Worm (Caenorhabditis elegans): Measurements from ENCODE around the gene C18D11.10.

C18D11.10 gene

ce11 chrIII:11829062-11829461 is 21.5 kb downstream of the C18D11.10 start:
- TF ChIP-seq Y55F3AM.14 (GFP tag; optimal IDR thresholded peaks at IDR 0.05): no peak
- no peak for TF ChIP-seq ZK546.5 (tag; optimal IDR thresholded peaks at IDR 0.05)
- TF ChIP-seq alr-1 (tag; optimal IDR thresholded peaks at IDR 0.05): no peak
- TF ChIP-seq unc-62 (GFP tag; optimal IDR thresholded peaks at IDR 0.05): no peak
- no peak for TF ChIP-seq lsy-2 (tag; optimal IDR thresholded peaks at IDR 0.05)
- TF ChIP-seq dmd-4 (tag; optimal IDR thresholded peaks at IDR 0.05): no peak
- no peak for TF ChIP-seq sma-9 (GFP tag; optimal IDR thresholded peaks at IDR 0.05)
- no peak for TF ChIP-seq sma-9 (tag; optimal IDR thresholded peaks at IDR 0.05)
- TF ChIP-seq nhr-10 (tag; optimal IDR thresholded peaks at IDR 0.05): no peak
- TF ChIP-seq nhr-129 (tag; optimal IDR thresholded peaks at IDR 0.05): no peak
- no peak for TF ChIP-seq ceh-82 (tag; optimal IDR thresholded peaks at IDR 0.05)
- no peak for TF ChIP-seq unc-39 (tag; optimal IDR thresholded peaks at IDR 0.05)
- no peak for TF ChIP-seq zag-1 (tag; optimal IDR thresholded peaks at IDR 0.05)
- no peak for TF ChIP-seq R02D3.7 (tag; optimal IDR thresholded peaks at IDR 0.05)
- no peak for TF ChIP-seq unc-55 (GFP tag; optimal IDR thresholded peaks at IDR 0.05)
- TF ChIP-seq lin-11 (tag; optimal IDR thresholded peaks at IDR 0.05): no peak
- TF ChIP-seq nhr-25 (tag; optimal IDR thresholded peaks at IDR 0.05): no peak

- TF ChIP-seq ceh-82 (tag; optimal IDR thresholded peaks at IDR 0.05) (no peak), nhr-23 (tag; optimal IDR thresholded peaks at IDR 0.05) (no peak), dmd-4 (tag; optimal IDR thresholded peaks at IDR 0.05) (no peak), ama-1 (optimal IDR thresholded peaks at IDR 0.05) (no peak), ztf-1 (GFP tag; conservative IDR thresholded peaks at IDR 0.05) (no peak), lin-11 (tag; optimal IDR thresholded peaks at IDR 0.05) (no peak), mdl-1 (tag; optimal IDR thresholded peaks at IDR 0.05) (no peak), peb-1 (tag; optimal IDR thresholded peaks at IDR 0.05) (no peak), nhr-12 (tag; optimal IDR thresholded peaks at IDR 0.05) (no peak), lin-39 (tag; optimal IDR thresholded peaks at IDR 0.05) (no peak), F13H6.1 (tag; optimal IDR thresholded peaks at IDR 0.05) (no peak)
These were observed 22.2 kb downstream of the C18D11.10 start for ce11 chrIII:11829585-11830195.

ce11 chrIII:11830522-11831489 is 23.3 kb downstream of the C18D11.10 start:
- TF ChIP-seq mbf-1 (tag; optimal IDR thresholded peaks at IDR 0.05) (no peak), crh-2 (tag; optimal IDR thresholded peaks at IDR 0.05) (no peak), lsy-2 (tag; optimal IDR thresholded peaks at IDR 0.05) (peak in 1 of 2 experiments; percentile 3)

- TF ChIP-seq crh-2 (tag; optimal IDR thresholded peaks at IDR 0.05): no peak
- no peak for TF ChIP-seq mab-5 (tag; optimal IDR thresholded peaks at IDR 0.05)
- TF ChIP-seq skn-1 (tag; optimal IDR thresholded peaks at IDR 0.05): no peak
- TF ChIP-seq nhr-21 (tag; optimal IDR thresholded peaks at IDR 0.05): no peak
- no peak for TF ChIP-seq ceh-16 (tag; optimal IDR thresholded peaks at IDR 0.05)
These were observed 25.9 kb downstream of the C18D11.10 start for ce11 chrIII:11833449-11833848.

ce11 chrIII:11834168-11834567 is 26.6 kb downstream of the C18D11.10 start:
- peak; percentile 44 for TF ChIP-seq sem-4 (tag; optimal IDR thresholded peaks at IDR 0.05)
- no peak for TF ChIP-seq alr-1 (tag; optimal IDR thresholded peaks at IDR 0.05)
- no peak for TF ChIP-seq Y55F3AM.14 (GFP tag; optimal IDR thresholded peaks at IDR 0.05)
- no peak for TF ChIP-seq gmeb-1 (tag; optimal IDR thresholded peaks at IDR 0.05)
- no peak for TF ChIP-seq mbf-1 (tag; optimal IDR thresholded peaks at IDR 0.05)
- TF ChIP-seq mdl-1 (tag; optimal IDR thresholded peaks at IDR 0.05): no peak
- TF ChIP-seq ztf-1 (GFP tag; conservative IDR thresholded peaks at IDR 0.05): no peak
- no peak for TF ChIP-seq ztf-4 (tag; optimal IDR thresholded peaks at IDR 0.05)
- no peak for TF ChIP-seq nhr-10 (tag; optimal IDR thresholded peaks at IDR 0.05)
- TF ChIP-seq ZK546.5 (tag; optimal IDR thresholded peaks at IDR 0.05): no peak
- no peak for TF ChIP-seq blmp-1 (tag; optimal IDR thresholded peaks at IDR 0.05; ENCODE audit: insufficient read depth)
- TF ChIP-seq nhr-12 (tag; optimal IDR thresholded peaks at IDR 0.05): no peak
- TF ChIP-seq nhr-11 (tag; optimal IDR thresholded peaks at IDR 0.05): no peak
- no peak for TF ChIP-seq sma-3 (GFP tag; optimal IDR thresholded peaks at IDR 0.05)
- peak; percentile 52 for TF ChIP-seq F13H6.1 (tag; optimal IDR thresholded peaks at IDR 0.05)
- peak; percentile 9 for TF ChIP-seq C34F6.9 (tag; optimal IDR thresholded peaks at IDR 0.05)
- no peak for TF ChIP-seq nhr-237 (tag; optimal IDR thresholded peaks at IDR 0.05)
- no peak for TF ChIP-seq lin-13 (GFP tag; optimal IDR thresholded peaks at IDR 0.05)
- no peak for TF ChIP-seq aly-2 (tag; optimal IDR thresholded peaks at IDR 0.05)
- TF ChIP-seq unc-39 (tag; optimal IDR thresholded peaks at IDR 0.05): no peak
- TF ChIP-seq nhr-6 (tag; optimal IDR thresholded peaks at IDR 0.05): no peak
- TF ChIP-seq fos-1 (tag; optimal IDR thresholded peaks at IDR 0.05): no peak
- TF ChIP-seq R02D3.7 (tag; optimal IDR thresholded peaks at IDR 0.05): no peak
- TF ChIP-seq egl-27 (tag; optimal IDR thresholded peaks at IDR 0.05): no peak
- no peak for TF ChIP-seq nhr-25 (tag; optimal IDR thresholded peaks at IDR 0.05)
